Worm (Caenorhabditis elegans): ENCODE measurements around the gene C06G4.4.

Gene C06G4.4

ce11 chrIII:8017053-8017452, 39.4 kb upstream of the C06G4.4 start:
- no peak for TF ChIP-seq nhr-77 (tag; optimal IDR thresholded peaks at IDR 0.05)
- no peak for TF ChIP-seq unc-62 (GFP tag; optimal IDR thresholded peaks at IDR 0.05)
- no peak for TF ChIP-seq zip-4 (GFP tag; optimal IDR thresholded peaks at IDR 0.05)
- no peak for TF ChIP-seq nhr-47 (tag; optimal IDR thresholded peaks at IDR 0.05)
- TF ChIP-seq lir-3 (tag; optimal IDR thresholded peaks at IDR 0.05; ENCODE audit: poor library complexity), result no peak
- TF ChIP-seq skn-1 (tag; optimal IDR thresholded peaks at IDR 0.05), result no peak
- TF ChIP-seq nhr-90 (tag; optimal IDR thresholded peaks at IDR 0.05; ENCODE audit: poor library complexity), result no peak
- TF ChIP-seq ama-1 (optimal IDR thresholded peaks at IDR 0.05), result no peak
- TF ChIP-seq vab-15 (tag; optimal IDR thresholded peaks at IDR 0.05), result no peak
- no peak for TF ChIP-seq ceh-63 (GFP tag; optimal IDR thresholded peaks at IDR 0.05)
- no peak for TF ChIP-seq ztf-4 (tag; optimal IDR thresholded peaks at IDR 0.05)
- no peak for TF ChIP-seq nhr-28 (tag; optimal IDR thresholded peaks at IDR 0.05)

DNA sequence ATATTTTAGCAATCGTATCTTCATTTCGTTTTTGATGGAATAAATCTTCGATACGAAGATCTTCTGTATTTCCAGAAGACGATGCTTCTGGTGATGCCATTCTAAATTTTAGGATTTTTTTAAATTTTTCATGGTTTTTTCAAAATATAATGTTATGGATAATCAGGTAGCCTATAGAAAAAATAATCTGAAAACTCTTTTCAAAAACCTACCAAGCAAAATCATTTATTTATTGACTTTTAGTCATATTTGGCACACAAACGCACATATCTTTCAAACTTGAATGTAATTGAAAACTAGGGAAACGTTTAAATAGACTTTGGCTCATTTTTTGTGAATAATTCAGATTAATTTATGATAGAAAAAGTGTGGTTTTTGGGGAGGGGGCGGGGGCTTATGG, 38.8 kb upstream of the C06G4.4 start, which contains the start of gene F44B9.5:
Gene F44B9.5 (minus strand): TSS at position 101 of the 400 bp plus-strand sequence.
- TF ChIP-seq hlh-17 (GFP tag; optimal IDR thresholded peaks at IDR 0.05; ENCODE audit: borderline replicate concordance), result no peak
- TF ChIP-seq nhr-28 (tag; optimal IDR thresholded peaks at IDR 0.05), result no peak
- TF ChIP-seq zip-4 (GFP tag; optimal IDR thresholded peaks at IDR 0.05), result no peak
- no peak for TF ChIP-seq nhr-47 (tag; optimal IDR thresholded peaks at IDR 0.05)
- TF ChIP-seq fkh-8 (tag; optimal IDR thresholded peaks at IDR 0.05), result no peak
- no peak for TF ChIP-seq elt-2 (tag; optimal IDR thresholded peaks at IDR 0.05)
- no peak for TF ChIP-seq ztf-11 (tag; optimal IDR thresholded peaks at IDR 0.05)
- TF ChIP-seq fkh-10 (GFP tag; optimal IDR thresholded peaks at IDR 0.05), result no peak
- no peak for TF ChIP-seq ceh-90 (tag; optimal IDR thresholded peaks at IDR 0.05)

ce11 chrIII:8013582-8013981, 36.0 kb upstream of the C06G4.4 start:
- TF ChIP-seq mab-9 (GFP tag; IDR thresholded peaks at IDR 0.05), result no peak
- no peak for TF ChIP-seq unc-130 (tag; optimal IDR thresholded peaks at IDR 0.05)
- TF ChIP-seq nhr-11 (tag; optimal IDR thresholded peaks at IDR 0.05), result no peak
- no peak for TF ChIP-seq swsn-7 (tag; optimal IDR thresholded peaks at IDR 0.05)
- no peak for TF ChIP-seq lin-15B (tag; optimal IDR thresholded peaks at IDR 0.05)
- TF ChIP-seq Y116A8C.19 (tag; optimal IDR thresholded peaks at IDR 0.05; ENCODE audit: borderline replicate concordance), result no peak
- TF ChIP-seq nhr-12 (tag; optimal IDR thresholded peaks at IDR 0.05), result no peak
- TF ChIP-seq aha-1 (tag; optimal IDR thresholded peaks at IDR 0.05), result no peak
- TF ChIP-seq lin-39 (tag; optimal IDR thresholded peaks at IDR 0.05), result no peak
- no peak for TF ChIP-seq lin-14 (GFP tag; optimal IDR thresholded peaks at IDR 0.05)
- no peak for TF ChIP-seq jun-1 (tag; optimal IDR thresholded peaks at IDR 0.05)
- TF ChIP-seq snu-23 (GFP tag; optimal IDR thresholded peaks at IDR 0.05), result no peak
- TF ChIP-seq rnt-1 (tag; optimal IDR thresholded peaks at IDR 0.05), result no peak
- TF ChIP-seq blmp-1 (tag; optimal IDR thresholded peaks at IDR 0.05), result no peak
- no peak for TF ChIP-seq tbx-2 (tag; optimal IDR thresholded peaks at IDR 0.05)
- TF ChIP-seq grh-1 (GFP tag; IDR thresholded peaks at IDR 0.05), result no peak
- no peak for TF ChIP-seq nhr-71 (tag; optimal IDR thresholded peaks at IDR 0.05)
- TF ChIP-seq unc-62 (GFP tag; optimal IDR thresholded peaks at IDR 0.05), result no peak
- no peak for TF ChIP-seq ceh-63 (GFP tag; optimal IDR thresholded peaks at IDR 0.05)
- TF ChIP-seq dsc-1 (tag; optimal IDR thresholded peaks at IDR 0.05), result no peak

DNA sequence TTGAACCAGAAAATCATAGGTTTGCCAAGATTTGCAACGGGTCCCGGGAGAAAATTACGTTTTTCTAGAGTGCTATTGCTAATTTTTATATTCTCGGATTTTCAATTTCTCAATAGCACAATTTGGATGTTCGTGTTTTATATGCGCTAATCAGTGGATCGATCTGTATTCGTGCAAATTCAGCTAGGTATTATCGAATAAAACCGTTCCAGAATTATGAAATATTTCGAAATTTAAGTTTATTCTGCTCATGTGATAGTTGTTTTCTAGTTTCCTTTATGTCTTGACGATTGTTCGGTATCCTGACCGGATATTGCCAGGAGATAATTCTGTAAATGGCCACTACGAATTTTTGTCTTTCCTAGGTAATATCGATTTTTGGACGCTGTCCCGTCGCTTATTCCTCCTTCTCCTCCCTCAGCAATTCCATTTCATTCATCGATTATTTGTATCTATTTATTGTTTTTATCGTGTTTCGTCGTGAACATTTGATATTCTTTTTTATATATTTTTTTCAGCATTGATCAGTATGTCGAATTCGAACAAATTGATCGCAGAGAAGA, 32.7 kb upstream of the C06G4.4 start, which contains the start of gene cit-1.2:
Gene cit-1.2 (plus strand): TSS at position 513 of the 563 bp plus-strand sequence.
- TF ChIP-seq skn-1 (tag; optimal IDR thresholded peaks at IDR 0.05), result peak; percentile 7
- TF ChIP-seq ceh-8 (GFP tag; optimal IDR thresholded peaks at IDR 0.05), result no peak

All from whole organism, L1 larva.